Worm (Caenorhabditis elegans) whole organism, L4 larva: ENCODE data around the gene ctsa-3.1.

Source experiments
- D1046.2 ChIP-seq: fragments of 200-800 bp; sonication (Bioruptor generic); IDR thresholded peaks from 2 replicates; pipeline ENCODE4 v1.3.6; 2022; ENCODE audit warnings: missing genetic modification characterization, missing compliant biosample characterization
- F37D6.2 ChIP-seq: sonication (generic microtip); optimal IDR thresholded peaks from 2 replicates; lab custom pipeline; 2016; ENCODE audit warnings: mild to moderate bottlenecking, missing genetic modification characterization, missing compliant biosample characterization
- T20F7.1 ChIP-seq: fragments of 200-800 bp; sonication (Bioruptor generic); optimal IDR thresholded peaks from 2 replicates; lab custom pipeline; 2018; ENCODE audit warnings: mild to moderate bottlenecking, missing genetic modification characterization, missing compliant biosample characterization
- Y48G9A.11 ChIP-seq: fragments of 200-800 bp; sonication (Bioruptor generic); IDR thresholded peaks from 2 replicates; pipeline ENCODE4 v1.3.6; 2022; ENCODE audit warnings: missing genetic modification reagents, missing genetic modification characterization, missing compliant biosample characterization
- Y5F2A.4 ChIP-seq: fragments of 200-800 bp; sonication (Bioruptor generic); optimal IDR thresholded peaks from 2 replicates; lab custom pipeline; 2018; ENCODE audit warnings: mild to moderate bottlenecking, missing genetic modification characterization, missing compliant biosample characterization
- aha-1 ChIP-seq: fragments of 150-350 bp; peaks from one replicate; lab custom pipeline; 2014; ENCODE audit warnings: missing biosample characterization, missing genetic modification characterization
- arid-1 ChIP-seq: fragments of 200-800 bp; sonication (Bioruptor generic); conservative IDR thresholded peaks from 2 replicates; pipeline ENCODE4 v1.3.6; 2022; ENCODE audit warnings: missing genetic modification reagents, missing genetic modification characterization, missing compliant biosample characterization
- ceh-20 ChIP-seq: fragments of 200-800 bp; sonication (Bioruptor generic); IDR thresholded peaks from 2 replicates; pipeline ENCODE4 v1.3.6; 2022; ENCODE audit warnings: missing genetic modification reagents, missing genetic modification characterization, missing compliant biosample characterization
- ceh-62 ChIP-seq: sonication (generic microtip); optimal IDR thresholded peaks from 2 replicates; lab custom pipeline; 2017; ENCODE audit warnings: missing biosample characterization, missing genetic modification characterization
- ces-1 ChIP-seq: fragments of 150-350 bp; sonication (generic microtip); optimal IDR thresholded peaks from 4 replicates; lab custom pipeline; 2014; ENCODE audit warnings: missing biosample characterization, missing genetic modification reagents, missing genetic modification characterization
- cey-2 ChIP-seq: sonication (generic microtip); optimal IDR thresholded peaks from 3 replicates; lab custom pipeline; 2017; ENCODE audit warnings: missing genetic modification characterization, mild to moderate bottlenecking, missing compliant biosample characterization, antibody characterized with exemption, borderline replicate concordance; ENCODE audit not compliant: insufficient read depth
- ctbp-1 ChIP-seq: fragments of 200-800 bp; sonication (Bioruptor generic); IDR thresholded peaks from 2 replicates; pipeline ENCODE4 v1.3.6; 2022; ENCODE audit warnings: missing genetic modification reagents, missing genetic modification characterization, missing compliant biosample characterization
- daf-16 ChIP-seq, 3 experiments: sonication (generic microtip); optimal IDR thresholded peaks; 2 replicates each; lab custom pipeline; 2016 to 2017; ENCODE audit warnings: missing genetic modification characterization in 3 of 3, missing genetic modification reagents in 3 of 3, mild to moderate bottlenecking in 2 of 3, missing compliant biosample characterization in 2 of 3, missing biosample characterization in 1 of 3, moderate library complexity in 1 of 3
- daf-8 ChIP-seq: fragments of 200-800 bp; sonication (Bioruptor generic); IDR thresholded peaks from 2 replicates; pipeline ENCODE4 v1.3.6; 2022; ENCODE audit warnings: missing genetic modification characterization, missing compliant biosample characterization
- dmd-6 ChIP-seq: fragments of 200-800 bp; sonication (Bioruptor generic); IDR thresholded peaks from 2 replicates; pipeline ENCODE4 v1.3.6; 2022; ENCODE audit warnings: missing genetic modification reagents, missing genetic modification characterization, missing compliant biosample characterization
- dpl-1 ChIP-seq: fragments of 150-350 bp; optimal IDR thresholded peaks from 2 replicates; lab custom pipeline; 2014; ENCODE audit warnings: missing biosample characterization, missing genetic modification reagents, missing genetic modification characterization
- dve-1 ChIP-seq: sonication (generic microtip); optimal IDR thresholded peaks from 2 replicates; lab custom pipeline; 2017; ENCODE audit warnings: antibody characterized with exemption, mild to moderate bottlenecking, missing genetic modification characterization, missing compliant biosample characterization; ENCODE audit not compliant: insufficient read depth
- fkh-10 ChIP-seq: fragments of 150-350 bp; optimal IDR thresholded peaks from 2 replicates; lab custom pipeline; 2014; ENCODE audit warnings: missing biosample characterization, missing genetic modification reagents, missing genetic modification characterization
- hif-1 ChIP-seq, 2 experiments: sonication (generic microtip); optimal IDR thresholded peaks; 2 replicates each; lab custom pipeline; 2016 to 2017; ENCODE audit warnings: missing compliant biosample characterization in 2 of 2, missing genetic modification characterization in 2 of 2, missing genetic modification reagents in 2 of 2, missing genotype in 2 of 2, mild to moderate bottlenecking in 1 of 2
- hlh-11 ChIP-seq: fragments of 200-800 bp; sonication (Bioruptor generic); optimal IDR thresholded peaks from 2 replicates; lab custom pipeline; 2018; ENCODE audit warnings: mild to moderate bottlenecking, missing genetic modification characterization, missing compliant biosample characterization
- hlh-30 ChIP-seq: sonication (generic microtip); optimal IDR thresholded peaks from 2 replicates; lab custom pipeline; 2017; ENCODE audit warnings: antibody characterized with exemption, mild to moderate bottlenecking, missing genetic modification characterization, missing compliant biosample characterization; ENCODE audit not compliant: insufficient read depth
- hmg-1.1 ChIP-seq: fragments of 200-800 bp; sonication (Bioruptor generic); IDR thresholded peaks from 2 replicates; pipeline ENCODE4 v1.3.6; 2022; ENCODE audit warnings: missing genetic modification reagents, missing genetic modification characterization, missing compliant biosample characterization
- lin-1 ChIP-seq: fragments of 200-800 bp; sonication (Bioruptor generic); IDR thresholded peaks from 2 replicates; pipeline ENCODE4 v1.3.6; 2022; ENCODE audit warnings: missing genetic modification reagents, missing genetic modification characterization, missing compliant biosample characterization
- lin-13 ChIP-seq: fragments of 150-350 bp; optimal IDR thresholded peaks from 2 replicates; lab custom pipeline; 2014; ENCODE audit warnings: missing biosample characterization, missing genetic modification reagents, missing genetic modification characterization
- lin-15B ChIP-seq: fragments of 150-350 bp; sonication (generic microtip); optimal IDR thresholded peaks from 3 replicates; lab custom pipeline; 2014; ENCODE audit warnings: missing biosample characterization, missing genetic modification characterization
- lin-29 ChIP-seq: fragments of 200-800 bp; sonication (Bioruptor generic); IDR thresholded peaks from 2 replicates; pipeline ENCODE4 v1.3.6; 2022; ENCODE audit warnings: missing genetic modification reagents, missing genetic modification characterization, missing compliant biosample characterization
- lin-39 ChIP-seq: fragments of 150-350 bp; optimal IDR thresholded peaks from 2 replicates; lab custom pipeline; 2014; ENCODE audit warnings: missing biosample characterization, missing genetic modification reagents, missing genetic modification characterization
- lir-3 ChIP-seq: sonication (generic microtip); optimal IDR thresholded peaks from 2 replicates; lab custom pipeline; 2016; ENCODE audit warnings: mild to moderate bottlenecking, missing genetic modification characterization, missing compliant biosample characterization
- lsy-2 ChIP-seq, 2 experiments: fragments of 150-350 bp in 1 of 2; sonication (generic microtip) in 1 of 2; optimal IDR thresholded peaks; 2 replicates each; lab custom pipeline; 2014 to 2017; ENCODE audit warnings: missing biosample characterization in 2 of 2, missing genetic modification characterization in 2 of 2
- mdl-1 ChIP-seq, 2 experiments: fragments of 150-350 bp in 1 of 2; sonication (generic microtip) in 1 of 2; optimal IDR thresholded peaks; 2 replicates each; lab custom pipeline; 2014 to 2017; ENCODE audit warnings: missing biosample characterization in 2 of 2, missing genetic modification characterization in 2 of 2
- mxl-3 ChIP-seq: fragments of 200-800 bp; sonication (Bioruptor generic); optimal IDR thresholded peaks from 2 replicates; lab custom pipeline; 2018; ENCODE audit warnings: mild to moderate bottlenecking, missing genetic modification characterization, missing compliant biosample characterization
- nhr-111 ChIP-seq: fragments of 200-800 bp; sonication (Bioruptor generic); optimal IDR thresholded peaks from 2 replicates; lab custom pipeline; 2018; ENCODE audit warnings: mild to moderate bottlenecking, missing genetic modification characterization, missing compliant biosample characterization
- nhr-237 ChIP-seq: sonication (generic microtip); optimal IDR thresholded peaks from 2 replicates; lab custom pipeline; 2017; ENCODE audit warnings: missing biosample characterization, missing genetic modification characterization
- nhr-28 ChIP-seq: fragments of 150-350 bp; optimal IDR thresholded peaks from 2 replicates; lab custom pipeline; 2014; ENCODE audit warnings: missing biosample characterization, missing genetic modification characterization
- nhr-41 ChIP-seq: fragments of 200-800 bp; sonication (Bioruptor generic); IDR thresholded peaks from 2 replicates; pipeline ENCODE4 v1.3.6; 2022; ENCODE audit warnings: missing genetic modification reagents, missing genetic modification characterization, missing compliant biosample characterization
- nhr-48 ChIP-seq: sonication (generic microtip); optimal IDR thresholded peaks from 2 replicates; lab custom pipeline; 2016; ENCODE audit warnings: mild to moderate bottlenecking, missing genetic modification characterization, missing compliant biosample characterization
- php-3 ChIP-seq: fragments of 200-800 bp; sonication (Bioruptor generic); IDR thresholded peaks from 2 replicates; pipeline ENCODE4 v1.3.6; 2022; ENCODE audit warnings: missing genetic modification reagents, missing genetic modification characterization, missing compliant biosample characterization
- pqm-1 ChIP-seq: sonication (generic microtip); optimal IDR thresholded peaks from 2 replicates; lab custom pipeline; 2017; ENCODE audit warnings: missing biosample characterization, missing genetic modification characterization
- rbr-2 ChIP-seq: sonication (generic microtip); optimal IDR thresholded peaks from 2 replicates; lab custom pipeline; 2016; ENCODE audit warnings: missing genotype, missing genetic modification characterization, missing compliant biosample characterization
- skn-1 ChIP-seq: fragments of 150-350 bp; optimal IDR thresholded peaks from 2 replicates; lab custom pipeline; 2014; ENCODE audit warnings: missing biosample characterization, missing genetic modification characterization
- spr-3 ChIP-seq: fragments of 200-800 bp; sonication (Bioruptor generic); optimal IDR thresholded peaks from 2 replicates; lab custom pipeline; 2018; ENCODE audit warnings: mild to moderate bottlenecking, missing genetic modification characterization, missing compliant biosample characterization
- tag-97 ChIP-seq: fragments of 200-800 bp; sonication (Bioruptor generic); IDR thresholded peaks from 2 replicates; pipeline ENCODE4 v1.3.6; 2022; ENCODE audit warnings: missing genetic modification characterization, missing compliant biosample characterization
- tra-1 ChIP-seq: fragments of 200-800 bp; sonication (Bioruptor generic); IDR thresholded peaks from 2 replicates; pipeline ENCODE4 v1.3.6; 2022; ENCODE audit warnings: missing genetic modification reagents, missing genetic modification characterization, missing compliant biosample characterization
- unc-130 ChIP-seq: sonication (generic microtip); optimal IDR thresholded peaks from 2 replicates; lab custom pipeline; 2016; ENCODE audit warnings: missing genetic modification reagents, missing genetic modification characterization, missing compliant biosample characterization
- unc-62 ChIP-seq, 3 experiments: fragments of 150-350 bp in 1 of 3; sonication (generic microtip); optimal IDR thresholded peaks in 2 of 3; peaks in 1 of 3; 1 replicate in 1 of 3; 2 replicates in 2 of 3; lab custom pipeline; 2014 to 2017; ENCODE audit warnings: missing biosample characterization in 3 of 3, missing genetic modification characterization in 3 of 3, missing genetic modification reagents in 3 of 3, missing genotype in 1 of 3
- zfp-2 ChIP-seq: sonication (generic microtip); optimal IDR thresholded peaks from 2 replicates; lab custom pipeline; 2016; ENCODE audit warnings: mild to moderate bottlenecking, missing genetic modification characterization, missing compliant biosample characterization
- ztf-11 ChIP-seq: fragments of 150-350 bp; optimal IDR thresholded peaks from 2 replicates; lab custom pipeline; 2014; ENCODE audit warnings: missing biosample characterization, missing genetic modification characterization

Gene ctsa-3.1

DNA sequence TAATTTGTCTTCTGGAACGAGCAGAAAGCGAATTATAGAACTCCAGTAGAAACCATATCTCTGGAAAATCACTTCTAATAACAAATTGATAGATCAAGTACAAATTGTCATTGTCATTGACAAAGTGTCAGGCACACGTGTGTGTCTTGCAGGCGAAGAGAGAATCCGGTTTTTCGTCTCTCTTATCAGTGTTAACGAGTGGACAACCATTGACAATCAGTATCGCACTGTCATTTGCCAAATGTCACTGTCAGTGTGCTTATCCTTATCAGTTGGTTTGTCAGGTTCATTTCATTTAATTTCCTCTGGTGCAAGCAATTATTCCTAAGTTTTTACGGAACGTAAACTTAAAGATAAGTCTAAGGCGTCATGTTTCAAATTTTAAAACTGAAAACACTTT, 40.9 kb downstream of the ctsa-3.1 start:
- TF ChIP-seq daf-16 (GFP tag; optimal IDR thresholded peaks at IDR 0.05; lab: Kevin White, UChicago) (no peak), daf-16 (tag; optimal IDR thresholded peaks at IDR 0.05; lab: Kevin White, UChicago) (peak; percentile 20), ces-1 (GFP tag; lab: Kevin White, UChicago) (no peak), hlh-30 (tag; lab: Kevin White, UChicago) (peak; percentile 49), nhr-41 (GFP tag; lab: Robert Waterston, UW) (no peak), lin-39 (tag; lab: Kevin White, UChicago) (no peak), unc-62 (GFP tag; optimal IDR thresholded peaks at IDR 0.05 in 1 of 2; lab: Kevin White, UChicago) (peak in 1 of 2 experiments; percentile 75), unc-62 (tag; optimal IDR thresholded peaks at IDR 0.05; lab: Kevin White, UChicago) (no peak), Y48G9A.11 (GFP tag; lab: Robert Waterston, UW) (no peak), zfp-2 (tag; lab: Kevin White, UChicago) (no peak), skn-1 (tag; lab: Kevin White, UChicago) (no peak), lir-3 (no peak), lin-15B (tag; lab: Kevin White, UChicago) (no peak), mdl-1 (tag; optimal IDR thresholded peaks at IDR 0.05; lab: Kevin White, UChicago) (peak in 1 of 2 experiments; percentile 37), Y5F2A.4 (GFP tag; lab: Kevin White, UChicago) (no peak), arid-1 (GFP tag; lab: Robert Waterston, UW) (no peak), ctbp-1 (GFP tag; lab: Robert Waterston, UW) (no peak), F37D6.2 (tag; lab: Kevin White, UChicago) (no peak), ceh-62 (tag; lab: Kevin White, UChicago) (no peak), nhr-48 (tag; lab: Kevin White, UChicago) (peak; percentile 52), lin-1 (GFP tag; lab: Robert Waterston, UW) (0 out of 2 replicates have a peak, but pooled peaks have one; percentile 22), lin-29 (GFP tag; lab: Robert Waterston, UW) (no peak), dpl-1 (GFP tag; lab: Kevin White, UChicago) (no peak), dve-1 (peak; percentile 29), aha-1 (tag; lab: Kevin White, UChicago) (peak; percentile 62), daf-8 (GFP tag; lab: Robert Waterston, UW) (no peak), tra-1 (peak; percentile 34; the same call in 1 of the 2 replicates), spr-3 (GFP tag; lab: Kevin White, UChicago) (no peak), mxl-3 (peak; percentile 94), T20F7.1 (no peak), lsy-2 (tag; optimal IDR thresholded peaks at IDR 0.05; lab: Kevin White, UChicago) (no peak), hlh-11 (tag; lab: Kevin White, UChicago) (peak; percentile 78), php-3 (GFP tag; lab: Robert Waterston, UW) (0 out of 2 replicates have a peak, but pooled peaks have one; percentile 41), dmd-6 (GFP tag; lab: Robert Waterston, UW) (peak; percentile 79), nhr-28 (tag; lab: Kevin White, UChicago) (peak; percentile 14), nhr-111 (GFP tag; lab: Kevin White, UChicago) (no peak), lin-13 (no peak), ztf-11 (tag; lab: Kevin White, UChicago) (no peak), pqm-1 (tag; lab: Kevin White, UChicago) (peak; percentile 93), ceh-20 (GFP tag; lab: Robert Waterston, UW) (no peak), D1046.2 (GFP tag; lab: Robert Waterston, UW) (no peak)
- TF ChIP-seq, all 104 proteins: peak for 15

ce11 chrII:7277257-7277656, 44.6 kb downstream of the ctsa-3.1 start:
- TF ChIP-seq hmg-1.1 (GFP tag; lab: Robert Waterston, UW) (no peak), rbr-2 (tag; lab: Kevin White, UChicago) (no peak), dmd-6 (GFP tag; lab: Robert Waterston, UW) (peak; percentile 81), mdl-1 (tag; optimal IDR thresholded peaks at IDR 0.05; lab: Kevin White, UChicago) (peak in 1 of 2 experiments; percentile 21), tra-1 (peak; percentile 13; the same call in 1 of the 2 replicates), nhr-28 (tag; lab: Kevin White, UChicago) (peak; percentile 74), nhr-48 (tag; lab: Kevin White, UChicago) (peak; percentile 83), nhr-237 (no peak), lin-29 (GFP tag; lab: Robert Waterston, UW) (no peak), pqm-1 (tag; lab: Kevin White, UChicago) (peak; percentile 9), tag-97 (GFP tag; lab: Robert Waterston, UW) (no peak), lin-39 (tag; lab: Kevin White, UChicago) (no peak), fkh-10 (no peak), cey-2 (tag; lab: Kevin White, UChicago) (no peak), unc-130 (GFP tag; lab: Kevin White, UChicago) (no peak), hif-1 (tag; optimal IDR thresholded peaks at IDR 0.05; lab: Kevin White, UChicago) (no peak), lin-1 (GFP tag; lab: Robert Waterston, UW) (no peak), dve-1 (peak; percentile 78), ces-1 (GFP tag; lab: Kevin White, UChicago) (no peak), unc-62 (GFP tag; optimal IDR thresholded peaks at IDR 0.05 in 1 of 2; lab: Kevin White, UChicago) (peak in 1 of 2 experiments; percentile 31), unc-62 (tag; optimal IDR thresholded peaks at IDR 0.05; lab: Kevin White, UChicago) (no peak)
